Worm (Caenorhabditis elegans) whole organism, midembryonic: ENCODE results near the gene F10E9.5.
"Not testable (repeated sequence)": the region's sequence is repeated elsewhere in the genome, so short reads cannot be mapped to it uniquely, and the experiment has no call there.

ENCODE experiments used
- flt-1 ChIP-seq: fragments of 200-800 bp; sonication (Bioruptor generic); IDR thresholded peaks from 2 replicates; pipeline ENCODE4 v1.3.6; 2022; ENCODE audit warnings: missing genetic modification characterization, missing compliant biosample characterization
- klf-2 ChIP-seq: fragments of 200-800 bp; sonication (Bioruptor generic); conservative IDR thresholded peaks from 2 replicates; pipeline ENCODE4 v1.3.6; 2022; ENCODE audit warnings: missing genetic modification reagents, missing genetic modification characterization, missing compliant biosample characterization
- med-1 ChIP-seq: sonication (generic microtip); optimal IDR thresholded peaks from 2 replicates; lab custom pipeline; 2017; ENCODE audit warnings: missing genetic modification characterization, mild to moderate bottlenecking, missing compliant biosample characterization, antibody characterized with exemption, missing genetic modification reagents; ENCODE audit not compliant: insufficient read depth
- ref-1 ChIP-seq: fragments of 200-800 bp; sonication (Bioruptor generic); conservative IDR thresholded peaks from 2 replicates; pipeline ENCODE4 v1.3.6; 2022; ENCODE audit warnings: missing genetic modification reagents, missing genetic modification characterization, missing compliant biosample characterization
- tab-1 ChIP-seq: fragments of 200-800 bp; sonication (Bioruptor generic); IDR thresholded peaks from 2 replicates; pipeline ENCODE4 v1.3.6; 2022; ENCODE audit warnings: missing genetic modification characterization, missing compliant biosample characterization
- ztf-23 ChIP-seq: fragments of 200-800 bp; sonication (Bioruptor generic); IDR thresholded peaks from 2 replicates; pipeline ENCODE4 v1.3.6; 2022; ENCODE audit warnings: missing genetic modification reagents, missing genetic modification characterization, missing compliant biosample characterization

DNA sequence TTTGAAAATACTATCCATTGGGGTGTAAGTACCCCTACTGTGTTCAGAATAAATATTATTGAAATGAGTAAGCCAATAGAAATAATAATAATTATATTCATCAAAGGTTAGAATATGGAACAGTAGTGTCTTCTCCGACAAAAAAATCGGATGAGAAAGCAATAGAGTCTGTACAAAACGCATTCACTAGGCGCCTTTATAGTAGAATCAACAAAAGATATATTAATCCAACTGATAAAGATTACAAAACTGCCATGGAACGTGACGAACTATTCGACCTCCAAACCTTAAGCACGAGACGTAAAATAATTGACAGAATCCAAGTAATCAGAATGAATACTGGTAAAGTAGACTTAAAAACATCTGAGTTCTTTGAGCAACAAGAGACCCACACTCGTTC, 40.4 kb downstream of the F10E9.5 start, which contains the start of gene clc-29:
- not testable (repeated sequence) for TF ChIP-seq ztf-23 (GFP tag; lab: Robert Waterston, UW); med-1 (GFP tag; lab: Kevin White, UChicago); flt-1 (GFP tag; lab: Robert Waterston, UW); klf-2 (GFP tag; lab: Robert Waterston, UW); tab-1 (GFP tag; lab: Robert Waterston, UW); ref-1
